Fruit fly (Drosophila melanogaster): Measurements from ENCODE around the gene CG9932.

- TF ChIP-seq Hnf4 (GFP tag; optimal IDR thresholded peaks at IDR 0.05) = no peak
- TF ChIP-seq CG9705 (GFP tag; optimal IDR thresholded peaks at IDR 0.05) = no peak
- TF ChIP-seq usp (GFP tag; optimal IDR thresholded peaks at IDR 0.05) = no peak
- TF ChIP-seq pan (optimal IDR thresholded peaks at IDR 0.05) = no peak
- TF ChIP-seq tai (GFP tag; optimal IDR thresholded peaks at IDR 0.05) = no peak
- no peak for TF ChIP-seq Abd-B (GFP tag; optimal IDR thresholded peaks at IDR 0.05)
- no peak for TF ChIP-seq CG32264 (GFP tag; optimal IDR thresholded peaks at IDR 0.05)
- peak; percentile 27 for TF ChIP-seq fru (GFP tag; optimal IDR thresholded peaks at IDR 0.05)
- peak; percentile 18 for TF ChIP-seq br (GFP tag; optimal IDR thresholded peaks at IDR 0.05)
- TF ChIP-seq Rel (GFP tag; optimal IDR thresholded peaks at IDR 0.05) = no peak
- TF ChIP-seq Rel (tag; optimal IDR thresholded peaks at IDR 0.05) = no peak
Observed at dm6 chr2L:13086712-13087111, 26.8 kb upstream of the CG9932 start.
